Worm (Caenorhabditis elegans) whole organism, mixed stage, embryonic: ENCODE data around the gene C10C5.7.

ENCODE experiments used
- M03D4.4 ChIP-seq: sonication (generic microtip); optimal IDR thresholded peaks from 2 replicates; lab custom pipeline; 2017; ENCODE audit warnings: mild to moderate bottlenecking, missing genetic modification characterization, missing compliant biosample characterization
- bed-3 ChIP-seq: fragments of 200-800 bp; sonication (Bioruptor generic); optimal IDR thresholded peaks from 3 replicates; lab custom pipeline; 2018; ENCODE audit warnings: mild to moderate bottlenecking, missing genetic modification characterization, moderate library complexity, missing compliant biosample characterization
- blmp-1 ChIP-seq: fragments of 150-350 bp; optimal IDR thresholded peaks from 2 replicates; lab custom pipeline; 2014; ENCODE audit warnings: missing biosample characterization, missing genetic modification characterization
- ceh-39 ChIP-seq: fragments of 150-350 bp; optimal IDR thresholded peaks from 2 replicates; lab custom pipeline; 2014; ENCODE audit warnings: missing biosample characterization, missing genetic modification characterization
- ces-1 ChIP-seq: fragments of 150-350 bp; optimal IDR thresholded peaks from 2 replicates; lab custom pipeline; 2014; ENCODE audit warnings: missing biosample characterization, missing genetic modification reagents, missing genetic modification characterization
- drap-1 ChIP-seq: fragments of 200-800 bp; sonication (Bioruptor generic); optimal IDR thresholded peaks from 3 replicates; lab custom pipeline; 2018; ENCODE audit warnings: mild to moderate bottlenecking, missing genetic modification characterization, missing compliant biosample characterization
- elt-3 ChIP-seq: fragments of 150-350 bp; optimal IDR thresholded peaks from 2 replicates; lab custom pipeline; 2014; ENCODE audit warnings: missing biosample characterization, missing genetic modification characterization
- flh-1 ChIP-seq: fragments of 200-800 bp; sonication (Bioruptor generic); optimal IDR thresholded peaks from 2 replicates; lab custom pipeline; 2018; ENCODE audit warnings: mild to moderate bottlenecking, missing genetic modification characterization, moderate library complexity, missing compliant biosample characterization
- ham-2 ChIP-seq: fragments of 200-800 bp; sonication (Bioruptor generic); optimal IDR thresholded peaks from 2 replicates; lab custom pipeline; 2018; ENCODE audit warnings: mild to moderate bottlenecking, missing genetic modification characterization, missing compliant biosample characterization
- hlh-1 ChIP-seq: fragments of 150-350 bp; optimal IDR thresholded peaks from 2 replicates; lab custom pipeline; 2014; ENCODE audit warnings: missing biosample characterization, missing genetic modification reagents, missing genetic modification characterization
- lsy-2 ChIP-seq: fragments of 150-350 bp; optimal IDR thresholded peaks from 2 replicates; lab custom pipeline; 2014; ENCODE audit warnings: missing biosample characterization, missing genetic modification characterization
- mab-5 ChIP-seq: fragments of 150-350 bp; optimal IDR thresholded peaks from 2 replicates; lab custom pipeline; 2014; ENCODE audit warnings: missing biosample characterization, missing genetic modification characterization
- mep-1 ChIP-seq: fragments of 150-350 bp; optimal IDR thresholded peaks from 2 replicates; lab custom pipeline; 2017; ENCODE audit warnings: missing biosample characterization, missing genetic modification reagents, missing genetic modification characterization, inconsistent platforms
- mls-2 ChIP-seq: sonication (generic microtip); optimal IDR thresholded peaks from 2 replicates; lab custom pipeline; 2016; ENCODE audit warnings: mild to moderate bottlenecking, missing genetic modification characterization, moderate library complexity, missing compliant biosample characterization
- nhr-12 ChIP-seq: fragments of 150-350 bp; optimal IDR thresholded peaks from 2 replicates; lab custom pipeline; 2014; ENCODE audit warnings: missing biosample characterization, missing genetic modification characterization
- nhr-2 ChIP-seq: fragments of 150-350 bp; optimal IDR thresholded peaks from 2 replicates; lab custom pipeline; 2014; ENCODE audit warnings: missing biosample characterization, missing genetic modification characterization
- nhr-237 ChIP-seq: fragments of 150-350 bp; optimal IDR thresholded peaks from 2 replicates; lab custom pipeline; 2014; ENCODE audit warnings: missing biosample characterization, missing genetic modification characterization
- nhr-28 ChIP-seq: fragments of 150-350 bp; optimal IDR thresholded peaks from 2 replicates; lab custom pipeline; 2014; ENCODE audit warnings: missing biosample characterization, missing genetic modification characterization
- nhr-76 ChIP-seq: sonication (generic microtip); optimal IDR thresholded peaks from 2 replicates; lab custom pipeline; 2017; ENCODE audit warnings: missing biosample characterization, missing genetic modification characterization
- pha-4 ChIP-seq: fragments of 150-350 bp; optimal IDR thresholded peaks from 2 replicates; lab custom pipeline; 2018; ENCODE audit warnings: missing biosample characterization, missing genetic modification reagents, missing genetic modification characterization
- sptf-1 ChIP-seq: sonication (generic microtip); optimal IDR thresholded peaks from 2 replicates; lab custom pipeline; 2017; ENCODE audit warnings: mild to moderate bottlenecking, missing genetic modification characterization, moderate library complexity, missing compliant biosample characterization
- tbx-8 ChIP-seq: fragments of 200-800 bp; sonication (Bioruptor generic); optimal IDR thresholded peaks from 2 replicates; lab custom pipeline; 2018; ENCODE audit warnings: mild to moderate bottlenecking, missing genetic modification characterization, moderate library complexity, missing compliant biosample characterization
- unc-120 ChIP-seq: sonication (generic microtip); optimal IDR thresholded peaks from 2 replicates; lab custom pipeline; 2017; ENCODE audit warnings: missing genetic modification characterization, missing compliant biosample characterization; ENCODE audit not compliant: poor library complexity, severe bottlenecking
- unc-39 ChIP-seq: fragments of 150-350 bp; optimal IDR thresholded peaks from 2 replicates; lab custom pipeline; 2014; ENCODE audit warnings: missing biosample characterization, missing genetic modification characterization
- unc-62 ChIP-seq: fragments of 150-350 bp; optimal IDR thresholded peaks from 2 replicates; lab custom pipeline; 2014; ENCODE audit warnings: missing biosample characterization, missing genetic modification reagents, missing genetic modification characterization
- ztf-11 ChIP-seq: fragments of 150-350 bp; optimal IDR thresholded peaks from 2 replicates; lab custom pipeline; 2014; ENCODE audit warnings: missing biosample characterization, missing genetic modification characterization

The C10C5.7 gene

ce11 chrIV:9343102-9343599, 41.8 kb upstream of the C10C5.7 start, which contains the start of gene pigc-1:
Gene pigc-1 (minus strand): TSS chrIV:9343152.
- TF ChIP-seq drap-1 (GFP tag; lab: Kevin White, UChicago) (no peak), flh-1 (GFP tag; lab: Kevin White, UChicago) (no peak), ztf-11 (tag; lab: Kevin White, UChicago) (no peak), nhr-237 (no peak), lsy-2 (tag; lab: Kevin White, UChicago) (no peak)

ce11 chrIV:9353728-9354127, 31.2 kb upstream of the C10C5.7 start:
- TF ChIP-seq drap-1 (GFP tag; lab: Kevin White, UChicago) (no peak), mep-1 (no peak), M03D4.4 (tag; lab: Kevin White, UChicago) (no peak), flh-1 (GFP tag; lab: Kevin White, UChicago) (no peak), nhr-76 (no peak), sptf-1 (tag; lab: Kevin White, UChicago) (no peak), elt-3 (tag; lab: Kevin White, UChicago) (no peak), nhr-28 (tag; lab: Kevin White, UChicago) (no peak), hlh-1 (tag; lab: Kevin White, UChicago) (no peak), blmp-1 (tag; lab: Kevin White, UChicago) (no peak), ceh-39 (no peak), lsy-2 (tag; lab: Kevin White, UChicago) (no peak), nhr-12 (no peak), nhr-2 (no peak), mab-5 (tag; lab: Kevin White, UChicago) (no peak), unc-39 (no peak)

ce11 chrIV:9366411-9366810, 18.5 kb upstream of the C10C5.7 start, which contains the start of gene pezo-1:
Gene pezo-1 (minus strand): TSS chrIV:9366511.
- TF ChIP-seq lsy-2 (tag; lab: Kevin White, UChicago), result peak; percentile 71
- no peak for TF ChIP-seq mep-1

ce11 chrIV:9367852-9368627, 16.9 kb upstream of the C10C5.7 start:
- TF ChIP-seq hlh-1 (tag; lab: Kevin White, UChicago), result peak; percentile 29
- TF ChIP-seq nhr-2, result no peak
- TF ChIP-seq ces-1 (GFP tag; lab: Kevin White, UChicago), result peak; percentile 2
- TF ChIP-seq tbx-8, result no peak
- TF ChIP-seq bed-3 (GFP tag; lab: Kevin White, UChicago), result no peak
- peak; percentile 55 for TF ChIP-seq pha-4 (tag; lab: Kevin White, UChicago)

ce11 chrIV:9371126-9371525, 13.8 kb upstream of the C10C5.7 start, which contains the start of gene fbxc-58:
Gene fbxc-58 (plus strand): TSS chrIV:9371508.
- no peak for TF ChIP-seq drap-1 (GFP tag; lab: Kevin White, UChicago)
- no peak for TF ChIP-seq unc-62 (GFP tag; lab: Kevin White, UChicago)
- TF ChIP-seq ces-1 (GFP tag; lab: Kevin White, UChicago), result peak; percentile 53

- no peak for TF ChIP-seq mls-2 (tag; lab: Kevin White, UChicago)
- no peak for TF ChIP-seq blmp-1 (tag; lab: Kevin White, UChicago)
These were observed 10.4 kb upstream of the C10C5.7 start, which contains the start of gene C10C5.3 for ce11 chrIV:9374529-9374928. Gene C10C5.3 (plus strand): TSS chrIV:9374829.

ce11 chrIV:9376550-9376949, 8.4 kb upstream of the C10C5.7 start:
- no peak for TF ChIP-seq nhr-237
- no peak for TF ChIP-seq mep-1
- TF ChIP-seq nhr-12, result no peak
- TF ChIP-seq ceh-39, result no peak
- no peak for TF ChIP-seq unc-62 (GFP tag; lab: Kevin White, UChicago)
- no peak for TF ChIP-seq nhr-76
- no peak for TF ChIP-seq nhr-2
- no peak for TF ChIP-seq ham-2 (GFP tag; lab: Kevin White, UChicago)
- TF ChIP-seq ces-1 (GFP tag; lab: Kevin White, UChicago), result no peak
- TF ChIP-seq unc-39, result no peak
- TF ChIP-seq unc-120, result no peak
